Worm (Caenorhabditis elegans) whole organism, midembryonic: Measurements from ENCODE around the gene C54D10.9.

Experiments used
- T22C8.4 ChIP-seq: fragments of 200-800 bp; sonication (Bioruptor generic); IDR thresholded peaks from 2 replicates; pipeline ENCODE4 v1.3.6; 2022; ENCODE audit warnings: missing genetic modification characterization, missing compliant biosample characterization
- cog-1 ChIP-seq: sonication (generic microtip); optimal IDR thresholded peaks from 2 replicates; lab custom pipeline; 2016; ENCODE audit warnings: missing genetic modification characterization, missing compliant biosample characterization
- flt-1 ChIP-seq: fragments of 200-800 bp; sonication (Bioruptor generic); IDR thresholded peaks from 2 replicates; pipeline ENCODE4 v1.3.6; 2022; ENCODE audit warnings: missing genetic modification characterization, missing compliant biosample characterization
- klf-2 ChIP-seq: fragments of 200-800 bp; sonication (Bioruptor generic); conservative IDR thresholded peaks from 2 replicates; pipeline ENCODE4 v1.3.6; 2022; ENCODE audit warnings: missing genetic modification reagents, missing genetic modification characterization, missing compliant biosample characterization
- med-1 ChIP-seq: sonication (generic microtip); optimal IDR thresholded peaks from 2 replicates; lab custom pipeline; 2017; ENCODE audit warnings: missing genetic modification characterization, mild to moderate bottlenecking, missing compliant biosample characterization, antibody characterized with exemption, missing genetic modification reagents; ENCODE audit not compliant: insufficient read depth
- ref-1 ChIP-seq: fragments of 200-800 bp; sonication (Bioruptor generic); conservative IDR thresholded peaks from 2 replicates; pipeline ENCODE4 v1.3.6; 2022; ENCODE audit warnings: missing genetic modification reagents, missing genetic modification characterization, missing compliant biosample characterization
- tab-1 ChIP-seq: fragments of 200-800 bp; sonication (Bioruptor generic); IDR thresholded peaks from 2 replicates; pipeline ENCODE4 v1.3.6; 2022; ENCODE audit warnings: missing genetic modification characterization, missing compliant biosample characterization
- ztf-23 ChIP-seq: fragments of 200-800 bp; sonication (Bioruptor generic); IDR thresholded peaks from 2 replicates; pipeline ENCODE4 v1.3.6; 2022; ENCODE audit warnings: missing genetic modification reagents, missing genetic modification characterization, missing compliant biosample characterization
- ztf-29 ChIP-seq: fragments of 200-800 bp; sonication (Bioruptor generic); IDR thresholded peaks from 2 replicates; pipeline ENCODE4 v1.3.6; 2022; ENCODE audit warnings: missing genetic modification reagents, missing genetic modification characterization, missing compliant biosample characterization

DNA sequence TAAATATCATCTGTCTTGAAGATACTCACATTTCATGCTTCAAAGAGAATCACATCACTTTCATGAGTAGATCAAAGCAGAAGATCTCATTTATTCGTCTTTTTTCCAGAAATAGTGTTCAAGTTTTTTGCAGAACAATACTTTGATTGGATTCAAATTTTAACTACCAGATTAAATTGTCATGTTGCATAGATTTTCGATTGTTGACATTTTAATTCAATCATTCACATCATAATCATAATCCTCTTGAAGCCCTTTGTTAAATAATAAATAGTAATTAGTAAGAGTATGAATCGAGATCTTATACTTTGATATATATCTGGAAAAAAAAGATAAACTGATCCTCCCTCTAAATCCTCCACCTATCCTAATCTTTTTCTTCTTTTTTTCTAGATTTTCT, 19.1 kb upstream of the C54D10.9 start:
- TF ChIP-seq ztf-23 (GFP tag; lab: Robert Waterston, UW), result no peak
- no peak for TF ChIP-seq med-1 (GFP tag; lab: Kevin White, UChicago)
- no peak for TF ChIP-seq ztf-29 (GFP tag; lab: Robert Waterston, UW)
- TF ChIP-seq ref-1 (GFP tag; lab: Robert Waterston, UW), result no peak
- TF ChIP-seq klf-2 (GFP tag; lab: Robert Waterston, UW), result no peak
- TF ChIP-seq tab-1 (GFP tag; lab: Robert Waterston, UW), result no peak
- no peak for TF ChIP-seq flt-1 (GFP tag; lab: Robert Waterston, UW)
- TF ChIP-seq T22C8.4 (GFP tag; lab: Robert Waterston, UW), result no peak
- no peak for TF ChIP-seq cog-1 (tag; lab: Kevin White, UChicago)
